Worm (Caenorhabditis elegans): Measurements from ENCODE around the gene srd-55.

DNA sequence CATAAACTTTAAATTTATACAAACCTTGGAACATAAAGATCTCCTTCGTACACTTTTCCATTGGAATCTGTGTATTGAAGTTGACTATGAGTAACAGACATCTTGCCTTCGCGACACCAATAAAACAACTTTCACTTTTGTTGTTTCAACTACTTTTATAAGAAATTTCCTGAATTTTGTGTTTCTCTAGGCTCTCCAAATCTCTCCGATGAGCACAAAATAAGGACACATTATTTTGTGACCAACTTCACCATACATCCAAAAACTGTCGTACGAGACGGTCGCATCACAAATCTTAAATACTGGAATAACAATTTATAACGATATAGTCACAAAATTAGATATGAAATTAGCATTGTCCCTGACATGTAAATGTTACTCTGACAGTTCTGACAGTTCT lies 50.4 kb downstream of the srd-55 start, which contains the start of gene D1022.5:
- no peak for TF ChIP-seq F13H6.1 (tag; optimal IDR thresholded peaks at IDR 0.05)
- TF ChIP-seq unc-86 (tag; optimal IDR thresholded peaks at IDR 0.05), result no peak
- TF ChIP-seq rnt-1 (tag; optimal IDR thresholded peaks at IDR 0.05), result no peak
- TF ChIP-seq hlh-6 (tag; optimal IDR thresholded peaks at IDR 0.05), result no peak
- no peak for TF ChIP-seq nhr-11 (tag; optimal IDR thresholded peaks at IDR 0.05)
- no peak for TF ChIP-seq ahr-1 (tag; optimal IDR thresholded peaks at IDR 0.05)
- TF ChIP-seq hlh-8 (tag; optimal IDR thresholded peaks at IDR 0.05), result no peak
- TF ChIP-seq pax-1 (tag; optimal IDR thresholded peaks at IDR 0.05), result no peak
- TF ChIP-seq pag-3 (tag; optimal IDR thresholded peaks at IDR 0.05; ENCODE audit: borderline replicate concordance), result no peak
- TF ChIP-seq ceh-24 (tag; optimal IDR thresholded peaks at IDR 0.05), result no peak
